Worm (Caenorhabditis elegans) whole organism, early embryonic: ENCODE data around the gene C05E11.6.

Source experiments
- ama-1 ChIP-seq: fragments of 150-350 bp; optimal IDR thresholded peaks from 2 replicates; lab custom pipeline; 2014
- ceh-13 ChIP-seq: fragments of 200-800 bp; sonication (Bioruptor generic); optimal IDR thresholded peaks from 2 replicates; lab custom pipeline; 2018; ENCODE audit warnings: mild to moderate bottlenecking, missing genetic modification characterization, missing compliant biosample characterization
- ets-7 ChIP-seq: sonication (generic microtip); optimal IDR thresholded peaks from 2 replicates; lab custom pipeline; 2016; ENCODE audit warnings: missing genotype, missing genetic modification characterization, missing compliant biosample characterization
- hnd-1 ChIP-seq: sonication (generic microtip); optimal IDR thresholded peaks from 2 replicates; lab custom pipeline; 2016; ENCODE audit warnings: missing genetic modification characterization, missing compliant biosample characterization
- sea-1 ChIP-seq: fragments of 200-800 bp; sonication (Bioruptor generic); conservative IDR thresholded peaks from 2 replicates; pipeline ENCODE4 v1.3.6; 2022; ENCODE audit warnings: missing genetic modification characterization, missing compliant biosample characterization
- tbx-11 ChIP-seq: fragments of 200-800 bp; sonication (Bioruptor generic); IDR thresholded peaks from 2 replicates; pipeline ENCODE4 v1.3.6; 2022; ENCODE audit warnings: missing genetic modification characterization, missing compliant biosample characterization

DNA sequence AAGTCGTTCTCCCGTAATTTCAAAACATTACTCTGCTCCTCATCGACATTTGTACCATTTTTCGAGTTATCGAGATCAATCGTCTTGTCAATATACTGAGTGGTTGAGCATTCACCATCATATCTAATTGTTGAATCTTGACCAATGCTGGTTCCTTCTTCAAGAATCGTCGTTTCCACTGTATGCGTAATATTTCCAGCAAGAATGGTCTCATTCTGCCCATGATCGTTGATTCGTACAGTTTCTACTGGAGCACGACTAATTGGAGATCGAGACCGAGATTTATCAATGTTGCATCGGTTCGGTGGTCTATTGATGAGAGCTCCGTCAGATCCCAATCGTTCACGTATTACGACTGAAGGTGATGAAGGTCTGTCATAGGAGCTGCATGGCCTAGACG lies 37.6 kb downstream of the C05E11.6 start:
- no peak for TF ChIP-seq ama-1
- no peak for TF ChIP-seq sea-1 (GFP tag; lab: Robert Waterston, UW)
- no peak for TF ChIP-seq hnd-1 (tag; lab: Kevin White, UChicago)
- TF ChIP-seq tbx-11 (GFP tag; lab: Robert Waterston, UW) = no peak
- no peak for TF ChIP-seq ceh-13
- TF ChIP-seq ets-7 (tag; lab: Kevin White, UChicago) = no peak
